Worm (Caenorhabditis elegans) whole organism, early embryonic: Measurements from ENCODE around the gene irld-67.

Experiments used
- B0310.2 ChIP-seq: sonication (generic microtip); optimal IDR thresholded peaks from 2 replicates; lab custom pipeline; 2016; ENCODE audit warnings: mild to moderate bottlenecking, missing genetic modification characterization, missing compliant biosample characterization
- F13C5.2 ChIP-seq: sonication (generic microtip); optimal IDR thresholded peaks from 2 replicates; lab custom pipeline; 2017; ENCODE audit warnings: mild to moderate bottlenecking, missing genetic modification characterization, inconsistent platforms, missing compliant biosample characterization
- aly-1 ChIP-seq: sonication (generic microtip); optimal IDR thresholded peaks from 2 replicates; lab custom pipeline; 2016; ENCODE audit warnings: missing genetic modification characterization, missing compliant biosample characterization
- ama-1 ChIP-seq: fragments of 150-350 bp; optimal IDR thresholded peaks from 2 replicates; lab custom pipeline; 2014
- ceh-13 ChIP-seq: fragments of 200-800 bp; sonication (Bioruptor generic); optimal IDR thresholded peaks from 2 replicates; lab custom pipeline; 2018; ENCODE audit warnings: mild to moderate bottlenecking, missing genetic modification characterization, missing compliant biosample characterization
- ceh-36 ChIP-seq: sonication (generic microtip); optimal IDR thresholded peaks from 2 replicates; lab custom pipeline; 2016; ENCODE audit warnings: missing genetic modification characterization, inconsistent platforms, missing compliant biosample characterization
- ets-7 ChIP-seq: sonication (generic microtip); optimal IDR thresholded peaks from 2 replicates; lab custom pipeline; 2016; ENCODE audit warnings: missing genotype, missing genetic modification characterization, missing compliant biosample characterization
- flt-1 ChIP-seq: fragments of 200-800 bp; sonication (Bioruptor generic); IDR thresholded peaks from 2 replicates; pipeline ENCODE4 v1.3.6; 2022; ENCODE audit warnings: missing genetic modification characterization, missing compliant biosample characterization
- hmbx-1 ChIP-seq: sonication (generic microtip); optimal IDR thresholded peaks from 2 replicates; lab custom pipeline; 2016; ENCODE audit warnings: mild to moderate bottlenecking, missing genetic modification characterization, missing compliant biosample characterization
- hmg-4 ChIP-seq: fragments of 200-800 bp; sonication (Bioruptor generic); optimal IDR thresholded peaks from 2 replicates; lab custom pipeline; 2018; ENCODE audit warnings: mild to moderate bottlenecking, missing genetic modification characterization, missing compliant biosample characterization
- hnd-1 ChIP-seq: sonication (generic microtip); optimal IDR thresholded peaks from 2 replicates; lab custom pipeline; 2016; ENCODE audit warnings: missing genetic modification characterization, missing compliant biosample characterization
- pes-1 ChIP-seq: fragments of 200-800 bp; sonication (Bioruptor generic); IDR thresholded peaks from 2 replicates; pipeline ENCODE4 v1.3.6; 2022; ENCODE audit warnings: missing genetic modification reagents, missing genetic modification characterization, missing compliant biosample characterization
- scrt-1 ChIP-seq: fragments of 200-800 bp; sonication (Bioruptor generic); IDR thresholded peaks from 2 replicates; pipeline ENCODE4 v1.3.6; 2022; ENCODE audit warnings: missing genetic modification characterization, missing compliant biosample characterization
- sea-1 ChIP-seq: fragments of 200-800 bp; sonication (Bioruptor generic); conservative IDR thresholded peaks from 2 replicates; pipeline ENCODE4 v1.3.6; 2022; ENCODE audit warnings: missing genetic modification characterization, missing compliant biosample characterization
- tbx-11 ChIP-seq: fragments of 200-800 bp; sonication (Bioruptor generic); IDR thresholded peaks from 2 replicates; pipeline ENCODE4 v1.3.6; 2022; ENCODE audit warnings: missing genetic modification characterization, missing compliant biosample characterization
- tbx-37 ChIP-seq: fragments of 200-800 bp; sonication (Bioruptor generic); conservative IDR thresholded peaks from 2 replicates; pipeline ENCODE4 v1.3.6; 2022; ENCODE audit warnings: missing genetic modification reagents, missing genetic modification characterization, missing compliant biosample characterization
- tra-4 ChIP-seq: sonication (generic microtip); optimal IDR thresholded peaks from 2 replicates; lab custom pipeline; 2017; ENCODE audit warnings: missing genetic modification characterization, missing compliant biosample characterization

The irld-67 gene

DNA sequence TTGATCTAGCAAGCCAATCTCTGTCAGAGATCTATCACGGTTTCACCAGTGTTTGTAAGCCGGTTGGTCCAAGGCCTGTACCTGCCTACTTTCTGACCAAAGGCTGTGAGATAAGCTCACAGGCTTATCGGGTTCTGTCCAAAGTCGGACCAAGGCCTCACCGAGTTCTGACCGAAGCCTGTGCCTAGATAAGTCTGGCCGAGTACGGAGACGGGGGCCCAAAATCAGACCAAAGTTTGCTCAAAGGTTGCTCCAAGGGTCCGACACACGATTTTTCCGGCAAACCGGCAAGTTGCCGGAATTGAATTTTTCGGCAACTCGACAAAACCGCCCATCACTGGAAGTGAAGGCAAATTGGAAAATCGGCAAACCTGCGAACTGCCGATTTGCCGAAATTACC lies 2.7 kb downstream of the irld-67 start:
- no peak for TF ChIP-seq ets-7 (tag; lab: Kevin White, UChicago)
- no peak for TF ChIP-seq tbx-11 (GFP tag; lab: Robert Waterston, UW)
- no peak for TF ChIP-seq F13C5.2 (tag; lab: Kevin White, UChicago)
- no peak for TF ChIP-seq ama-1
- no peak for TF ChIP-seq hmg-4 (GFP tag; lab: Kevin White, UChicago)
- no peak for TF ChIP-seq ceh-36 (tag; lab: Kevin White, UChicago)
- no peak for TF ChIP-seq tbx-37
- no peak for TF ChIP-seq tra-4 (tag; lab: Kevin White, UChicago)
- no peak for TF ChIP-seq ceh-13 (GFP tag; lab: Kevin White, UChicago)
- no peak for TF ChIP-seq hnd-1 (tag; lab: Kevin White, UChicago)
- no peak for TF ChIP-seq pes-1
- no peak for TF ChIP-seq B0310.2 (tag; lab: Kevin White, UChicago)
- no peak for TF ChIP-seq scrt-1 (GFP tag; lab: Robert Waterston, UW)

DNA sequence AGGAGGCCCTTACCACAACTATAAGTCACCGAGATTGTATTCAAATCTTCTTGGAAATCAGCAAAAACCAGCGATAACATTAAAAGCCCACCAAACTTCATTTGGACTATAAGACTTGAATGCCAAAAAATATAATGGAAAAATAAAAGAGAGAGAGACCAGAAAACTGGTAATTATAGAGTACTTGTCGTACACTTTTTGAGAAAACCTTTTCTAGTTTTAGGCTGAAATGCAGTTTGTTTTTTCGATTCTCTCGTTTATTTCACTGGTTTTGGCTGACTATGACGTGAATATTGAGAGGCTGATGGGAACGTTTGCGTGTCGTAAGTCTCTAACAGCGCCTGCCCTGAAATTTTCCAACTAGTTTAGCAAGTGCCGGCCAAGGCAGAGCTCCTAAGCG lies 3.8 kb downstream of the irld-67 start, which contains the start of the genes irld-64 and irld-63:
irld-64 (minus strand) TSS at position 101 of the 400 bp plus-strand sequence.
irld-63 (plus strand) TSS at position 230 of the 400 bp plus-strand sequence.
- TF ChIP-seq B0310.2 (tag; lab: Kevin White, UChicago) (no peak), aly-1 (tag; lab: Kevin White, UChicago) (no peak), hmg-4 (GFP tag; lab: Kevin White, UChicago) (no peak), F13C5.2 (tag; lab: Kevin White, UChicago) (no peak), ets-7 (tag; lab: Kevin White, UChicago) (no peak), pes-1 (no peak), hnd-1 (tag; lab: Kevin White, UChicago) (no peak), flt-1 (GFP tag; lab: Robert Waterston, UW) (no peak), tra-4 (tag; lab: Kevin White, UChicago) (no peak), scrt-1 (GFP tag; lab: Robert Waterston, UW) (no peak), tbx-37 (no peak), hmbx-1 (tag; lab: Kevin White, UChicago) (no peak), ama-1 (no peak), ceh-13 (GFP tag; lab: Kevin White, UChicago) (no peak), sea-1 (GFP tag; lab: Robert Waterston, UW) (no peak), ceh-36 (tag; lab: Kevin White, UChicago) (no peak), tbx-11 (GFP tag; lab: Robert Waterston, UW) (no peak)

DNA sequence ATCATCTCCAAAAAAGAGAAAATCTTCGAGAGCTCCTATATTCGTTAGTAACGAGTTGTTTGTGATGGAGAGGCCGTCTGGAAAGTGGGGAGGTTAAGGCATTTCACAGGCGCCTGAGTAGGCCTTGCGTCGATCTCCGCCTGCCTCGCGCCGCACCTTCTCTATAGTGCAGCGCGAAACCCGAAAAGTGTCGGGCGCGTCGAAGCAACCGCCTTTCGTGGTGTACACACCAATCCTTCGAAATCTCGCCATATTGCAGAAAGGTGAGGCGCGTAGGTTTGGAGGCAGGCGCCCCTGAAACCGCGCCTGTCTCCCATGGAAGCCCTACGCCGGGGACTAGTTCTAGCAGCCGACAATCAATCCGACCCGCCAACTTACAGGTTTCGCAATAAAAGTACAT lies 4.4 kb downstream of the irld-67 start:
- no peak for TF ChIP-seq sea-1 (GFP tag; lab: Robert Waterston, UW)
- no peak for TF ChIP-seq ama-1
- no peak for TF ChIP-seq hmbx-1 (tag; lab: Kevin White, UChicago)
- TF ChIP-seq B0310.2 (tag; lab: Kevin White, UChicago): no peak
- TF ChIP-seq hmg-4 (GFP tag; lab: Kevin White, UChicago): no peak
- TF ChIP-seq pes-1: no peak; the same call in 1 of the 2 replicates
- TF ChIP-seq tra-4 (tag; lab: Kevin White, UChicago): no peak
- TF ChIP-seq ets-7 (tag; lab: Kevin White, UChicago): no peak

DNA sequence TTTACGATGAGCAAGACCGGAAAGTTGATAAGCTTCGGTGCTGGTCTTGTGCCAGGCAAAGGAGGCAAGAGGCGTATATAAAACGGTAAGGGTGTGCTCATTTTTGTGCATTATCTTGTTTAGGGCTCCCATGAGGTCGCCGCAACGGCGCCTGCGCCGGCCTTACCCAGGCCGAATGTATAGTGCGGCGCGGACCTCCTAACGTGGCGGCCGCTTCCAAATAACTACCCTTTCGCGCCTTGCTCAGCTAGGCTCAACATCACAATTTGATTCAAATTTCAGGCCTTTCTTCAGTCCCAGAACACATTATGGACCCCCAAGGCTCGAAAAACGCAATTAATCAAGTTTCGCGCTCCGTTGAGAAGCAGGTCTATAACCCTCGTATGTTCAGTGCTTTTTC lies 6.7 kb downstream of the irld-67 start, which contains the start of the genes ZK355.3 and ZK355.8:
ZK355.3 (minus strand) TSS at position 101 of the 400 bp plus-strand sequence.
ZK355.8 (plus strand) TSS at position 272 of the 400 bp plus-strand sequence.
- no peak for TF ChIP-seq hmbx-1 (tag; lab: Kevin White, UChicago)
- TF ChIP-seq scrt-1 (GFP tag; lab: Robert Waterston, UW): no peak
- TF ChIP-seq hnd-1 (tag; lab: Kevin White, UChicago): no peak
- TF ChIP-seq ceh-36 (tag; lab: Kevin White, UChicago): no peak
- no peak for TF ChIP-seq ceh-13 (GFP tag; lab: Kevin White, UChicago)
- 0 out of 2 replicates have a peak, but pooled peaks have one; percentile 36 for TF ChIP-seq sea-1 (GFP tag; lab: Robert Waterston, UW)
- no peak for TF ChIP-seq aly-1 (tag; lab: Kevin White, UChicago)
- no peak for TF ChIP-seq tbx-11 (GFP tag; lab: Robert Waterston, UW)
- no peak for TF ChIP-seq ama-1

DNA sequence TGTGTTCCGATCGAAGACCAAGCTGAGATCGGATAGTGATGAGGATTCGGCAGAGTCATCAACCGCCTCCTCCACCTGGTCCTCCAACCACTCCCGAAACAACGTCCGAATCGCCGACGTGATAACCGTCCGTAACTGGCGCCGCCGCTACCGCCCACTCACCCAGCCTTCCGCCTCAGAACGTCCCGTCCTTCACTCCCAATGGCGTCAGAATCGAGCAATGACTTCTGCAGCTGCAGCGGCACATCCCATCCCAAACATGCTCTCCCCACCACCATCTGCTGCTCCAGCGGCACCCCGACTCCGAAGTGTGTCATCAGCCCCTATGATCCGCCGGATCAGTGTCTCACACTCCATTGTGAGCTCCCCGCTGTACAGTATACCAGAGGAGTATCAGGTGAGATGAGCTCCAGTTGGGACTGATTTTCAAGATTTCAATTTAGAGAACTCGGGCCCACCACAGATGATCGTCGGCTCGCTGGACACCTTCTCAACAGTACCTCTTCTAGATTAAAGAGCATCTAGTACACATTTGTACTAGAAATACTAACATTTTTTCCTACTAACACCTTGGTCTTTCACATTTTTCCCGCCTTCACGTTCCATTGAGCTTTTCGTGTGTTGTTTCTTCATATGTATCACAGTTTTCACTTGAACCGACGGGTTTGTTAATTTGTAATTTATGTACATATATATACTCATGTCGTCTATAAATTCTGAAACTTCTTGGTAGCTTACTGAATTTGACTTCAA lies 8.3 kb downstream of the irld-67 start:
- TF ChIP-seq aly-1 (tag; lab: Kevin White, UChicago): no peak
- no peak for TF ChIP-seq ama-1
- no peak for TF ChIP-seq pes-1
- TF ChIP-seq ceh-13 (GFP tag; lab: Kevin White, UChicago): no peak
- TF ChIP-seq ceh-36 (tag; lab: Kevin White, UChicago): no peak
- no peak for TF ChIP-seq tbx-37

DNA sequence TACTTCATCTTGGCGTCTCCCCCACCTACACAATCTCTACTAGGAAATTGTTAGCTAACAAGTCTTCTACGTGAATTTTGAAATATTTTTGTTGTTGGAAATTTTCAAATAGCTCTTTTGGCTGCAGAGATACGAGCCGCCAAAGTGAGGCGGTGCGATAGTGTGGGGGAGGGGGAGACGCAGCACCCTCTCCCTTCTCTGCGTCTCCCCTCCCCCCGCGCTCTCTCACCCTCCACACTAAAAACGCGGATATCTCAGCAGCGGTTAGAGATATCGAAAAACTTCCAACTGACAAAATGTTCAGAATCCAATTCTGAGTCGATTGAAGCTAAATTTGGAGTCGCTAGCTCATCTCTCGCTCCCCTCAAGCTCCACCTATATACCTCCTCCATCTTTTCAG lies 9.2 kb downstream of the irld-67 start:
- TF ChIP-seq ets-7 (tag; lab: Kevin White, UChicago) (no peak), sea-1 (GFP tag; lab: Robert Waterston, UW) (no peak), scrt-1 (GFP tag; lab: Robert Waterston, UW) (no peak), F13C5.2 (tag; lab: Kevin White, UChicago) (no peak), hmbx-1 (tag; lab: Kevin White, UChicago) (no peak), ceh-36 (tag; lab: Kevin White, UChicago) (no peak), pes-1 (no peak), flt-1 (GFP tag; lab: Robert Waterston, UW) (no peak), hmg-4 (GFP tag; lab: Kevin White, UChicago) (no peak), B0310.2 (tag; lab: Kevin White, UChicago) (no peak)

DNA sequence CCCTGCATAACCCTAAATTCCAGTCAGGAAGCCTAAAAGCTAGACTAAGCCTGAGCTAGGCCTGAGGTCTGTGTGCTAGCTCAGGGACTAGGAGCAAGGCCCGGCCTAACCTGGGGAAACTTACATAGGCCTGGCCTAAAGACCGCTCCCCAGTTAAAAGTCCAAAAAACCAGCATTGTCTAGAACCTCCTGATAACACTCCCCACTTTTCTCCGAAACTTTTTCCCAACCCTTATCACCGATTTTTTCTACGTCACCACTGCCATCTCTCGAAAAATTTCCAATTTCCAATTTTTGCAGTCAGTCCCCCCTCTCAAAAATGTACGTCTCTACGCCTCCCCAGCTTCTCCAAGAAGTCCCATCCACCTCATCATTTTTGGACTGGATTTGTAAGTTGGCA lies 10.6 kb downstream of the irld-67 start, which contains the start of gene ZK355.2:
ZK355.2 (plus strand) TSS at position 301 of the 400 bp plus-strand sequence.
- TF ChIP-seq scrt-1 (GFP tag; lab: Robert Waterston, UW) (no peak), sea-1 (GFP tag; lab: Robert Waterston, UW) (no peak), ceh-36 (tag; lab: Kevin White, UChicago) (peak; percentile 15), ets-7 (tag; lab: Kevin White, UChicago) (no peak), tbx-11 (GFP tag; lab: Robert Waterston, UW) (no peak), ceh-13 (GFP tag; lab: Kevin White, UChicago) (no peak)
